Fruit fly (Drosophila melanogaster) whole organism, embryonic: ENCODE results near the gene CG17612.

Experiments used
- CG1024 ChIP-seq: fragments of 200-800 bp; sonication (Bioruptor generic); IDR thresholded peaks from 2 replicates; pipeline ENCODE4 v1.3.6; 2022; ENCODE audit warnings: missing biosample characterization, missing genetic modification characterization
- CG10654 ChIP-seq: fragments of 200-800 bp; sonication (Bioruptor generic); optimal IDR thresholded peaks from 2 replicates; lab custom pipeline; 2016; ENCODE audit warnings: missing biosample characterization, missing genetic modification characterization
- CG11560 ChIP-seq: fragments of 200-800 bp; sonication (Bioruptor generic); IDR thresholded peaks from 3 replicates; pipeline ENCODE4 v1.3.6; 2022; ENCODE audit warnings: missing biosample characterization, missing genetic modification characterization
- CG12219 ChIP-seq: fragments of 200-800 bp; sonication (Bioruptor generic); optimal IDR thresholded peaks from 3 replicates; lab custom pipeline; 2018; ENCODE audit warnings: missing biosample characterization, mild to moderate bottlenecking, missing genetic modification characterization
- CG1603 ChIP-seq: fragments of 200-800 bp; sonication (Bioruptor generic); optimal IDR thresholded peaks from 2 replicates; lab custom pipeline; 2019; ENCODE audit warnings: missing biosample characterization, mild to moderate bottlenecking, missing genetic modification characterization, moderate library complexity
- CG16779 ChIP-seq: fragments of 200-800 bp; sonication (Bioruptor generic); IDR thresholded peaks from 2 replicates; pipeline ENCODE4 v1.3.6; 2022; ENCODE audit warnings: missing biosample characterization, missing genetic modification characterization
- CG17186 ChIP-seq: fragments of 200-800 bp; sonication (Bioruptor generic); optimal IDR thresholded peaks from 3 replicates; lab custom pipeline; 2017; ENCODE audit warnings: missing biosample characterization, missing genetic modification reagents, missing genetic modification characterization
- CG17568 ChIP-seq: fragments of 200-800 bp; sonication (Bioruptor generic); optimal IDR thresholded peaks from 2 replicates; lab custom pipeline; 2018; ENCODE audit warnings: missing biosample characterization, mild to moderate bottlenecking, missing genetic modification characterization, moderate library complexity
- CG18619 ChIP-seq: fragments of 200-800 bp; sonication (Bioruptor generic); optimal IDR thresholded peaks from 3 replicates; lab custom pipeline; 2017; ENCODE audit warnings: missing biosample characterization, mild to moderate bottlenecking, missing genetic modification characterization
- CG2129 ChIP-seq: fragments of 200-800 bp; sonication (Bioruptor generic); IDR thresholded peaks from 2 replicates; pipeline ENCODE4 v1.3.6; 2022; ENCODE audit warnings: missing biosample characterization, missing genetic modification characterization; ENCODE audit not compliant: partially characterized antibody
- CG2875 ChIP-seq: fragments of 200-800 bp; sonication (Bioruptor generic); optimal IDR thresholded peaks from 2 replicates; lab custom pipeline; 2017; ENCODE audit warnings: missing biosample characterization, mild to moderate bottlenecking, missing genetic modification characterization, missing genetic modification reagents
- CG34224 ChIP-seq: fragments of 200-800 bp; sonication (Bioruptor generic); IDR thresholded peaks from 3 replicates; pipeline ENCODE4 v1.3.6; 2022; ENCODE audit warnings: missing biosample characterization, missing genetic modification characterization; ENCODE audit not compliant: partially characterized antibody
- CG4360 ChIP-seq: fragments of 200-800 bp; sonication (Bioruptor generic); IDR thresholded peaks from 2 replicates; pipeline ENCODE4 v1.3.6; 2022; ENCODE audit warnings: missing biosample characterization, missing genetic modification characterization
- CG4404 ChIP-seq: fragments of 200-800 bp; sonication (Bioruptor generic); IDR thresholded peaks from 2 replicates; pipeline ENCODE4 v1.3.6; 2022; ENCODE audit warnings: missing biosample characterization, missing genetic modification characterization
- CG7928 ChIP-seq: fragments of 200-800 bp; sonication (Bioruptor generic); optimal IDR thresholded peaks from 2 replicates; lab custom pipeline; 2017; ENCODE audit warnings: missing biosample characterization, mild to moderate bottlenecking, missing genetic modification characterization
- CG8924 ChIP-seq: fragments of 200-800 bp; optimal IDR thresholded peaks from 3 replicates; lab custom pipeline; 2019; ENCODE audit warnings: missing biosample characterization, mild to moderate bottlenecking, missing genetic modification characterization, moderate library complexity
- Dll ChIP-seq: fragments of 200-800 bp; sonication (Bioruptor generic); IDR thresholded peaks from 4 replicates; pipeline ENCODE4 v1.3.6; 2022; ENCODE audit warnings: missing biosample characterization, missing genetic modification characterization; ENCODE audit not compliant: partially characterized antibody
- Dref ChIP-seq: fragments of 200-800 bp; sonication (Bioruptor generic); IDR thresholded peaks from 2 replicates; pipeline ENCODE4 v1.3.6; 2022; ENCODE audit warnings: missing biosample characterization, missing genetic modification characterization
- HHEX ChIP-seq: fragments of 200-800 bp; sonication (Bioruptor generic); optimal IDR thresholded peaks from 3 replicates; lab custom pipeline; 2017; ENCODE audit warnings: missing biosample characterization, mild to moderate bottlenecking, missing genetic modification characterization, missing genetic modification reagents
- Jarid2 ChIP-seq: fragments of 200-800 bp; sonication (Bioruptor generic); optimal IDR thresholded peaks from 3 replicates; lab custom pipeline; 2017; ENCODE audit warnings: mild to moderate bottlenecking, missing biosample characterization, missing genetic modification reagents, missing genetic modification characterization
- NK7.1 ChIP-seq: fragments of 200-800 bp; sonication (Bioruptor generic); optimal IDR thresholded peaks from 3 replicates; lab custom pipeline; 2016; ENCODE audit warnings: missing biosample characterization, missing genetic modification characterization
- Spps ChIP-seq: fragments of 200-800 bp; sonication (Bioruptor generic); optimal IDR thresholded peaks from 2 replicates; lab custom pipeline; 2018; ENCODE audit warnings: missing biosample characterization, mild to moderate bottlenecking, missing genetic modification characterization
- Stat92E ChIP-seq, 3 experiments: fragments of >200 bp in 2 of 3; fragments of 200-800 bp in 1 of 3; sonication (Bioruptor generic) in 1 of 3; optimal IDR thresholded peaks; 2 replicates each; lab custom pipeline; 2017 to 2019; ENCODE audit warnings: missing biosample characterization in 3 of 3, missing genetic modification characterization in 3 of 3, mild to moderate bottlenecking in 1 of 3, moderate library complexity in 1 of 3
- Tbp ChIP-seq: fragments of >200 bp; optimal IDR thresholded peaks from 2 replicates; lab custom pipeline; 2018; ENCODE audit warnings: missing biosample characterization, missing genetic modification characterization
- abd-A ChIP-seq: fragments of 200-800 bp; sonication (Bioruptor generic); optimal IDR thresholded peaks from 3 replicates; lab custom pipeline; 2019; ENCODE audit warnings: missing biosample characterization, mild to moderate bottlenecking, missing genetic modification characterization, moderate library complexity
- az2 ChIP-seq: fragments of 200-800 bp; sonication (Bioruptor generic); optimal IDR thresholded peaks from 3 replicates; lab custom pipeline; 2016; ENCODE audit warnings: missing biosample characterization, missing genetic modification characterization
- br ChIP-seq: fragments of >200 bp; optimal IDR thresholded peaks from 2 replicates; lab custom pipeline; 2017
- cato ChIP-seq: fragments of 200-800 bp; sonication (Bioruptor generic); optimal IDR thresholded peaks from 2 replicates; lab custom pipeline; 2016; ENCODE audit warnings: missing biosample characterization, missing genetic modification characterization, borderline replicate concordance
- da ChIP-seq: fragments of 200-800 bp; sonication (Bioruptor generic); optimal IDR thresholded peaks from 2 replicates; lab custom pipeline; 2016; ENCODE audit warnings: missing biosample characterization, missing genetic modification characterization
- ems ChIP-seq: fragments of 200-800 bp; sonication (Bioruptor generic); optimal IDR thresholded peaks from 3 replicates; lab custom pipeline; 2016; ENCODE audit warnings: missing biosample characterization, missing genetic modification characterization
- gcm ChIP-seq: fragments of 200-800 bp; sonication (Bioruptor generic); optimal IDR thresholded peaks from 2 replicates; lab custom pipeline; 2019; ENCODE audit warnings: missing biosample characterization, mild to moderate bottlenecking, missing genetic modification characterization, moderate library complexity
- h ChIP-seq: fragments of >200 bp; optimal IDR thresholded peaks from 2 replicates; lab custom pipeline; 2017
- hbn ChIP-seq: fragments of 200-800 bp; sonication (Bioruptor generic); IDR thresholded peaks from 2 replicates; pipeline ENCODE4 v1.3.6; 2022; ENCODE audit warnings: missing biosample characterization, missing genetic modification characterization; ENCODE audit not compliant: partially characterized antibody
- her ChIP-seq: fragments of 200-800 bp; sonication (Bioruptor generic); optimal IDR thresholded peaks from 2 replicates; lab custom pipeline; 2016; ENCODE audit warnings: missing biosample characterization, missing genetic modification characterization
- insv ChIP-seq, 2 experiments: fragments of 200-800 bp; sonication (Bioruptor generic); optimal IDR thresholded peaks; 3 replicates each; lab custom pipeline; 2016 to 2018; ENCODE audit warnings: missing biosample characterization in 2 of 2, missing genetic modification characterization in 2 of 2
- knrl ChIP-seq: fragments of 200-800 bp; sonication (Bioruptor generic); IDR thresholded peaks from 3 replicates; pipeline ENCODE4 v1.3.6; 2022; ENCODE audit warnings: missing biosample characterization, missing genetic modification characterization; ENCODE audit not compliant: partially characterized antibody
- onecut ChIP-seq: fragments of 200-800 bp; sonication (Bioruptor generic); IDR thresholded peaks from 2 replicates; pipeline ENCODE4 v1.3.6; 2022; ENCODE audit warnings: missing biosample characterization, missing genetic modification characterization
- org-1 ChIP-seq: fragments of 200-800 bp; sonication (Bioruptor generic); optimal IDR thresholded peaks from 2 replicates; lab custom pipeline; 2017; ENCODE audit warnings: missing biosample characterization, missing genetic modification characterization
- rib ChIP-seq: fragments of 200-800 bp; sonication (Bioruptor generic); IDR thresholded peaks from 2 replicates; pipeline ENCODE4 v1.3.6; 2022; ENCODE audit warnings: missing biosample characterization, missing genetic modification characterization
- salm ChIP-seq: fragments of 200-800 bp; sonication (Bioruptor generic); optimal IDR thresholded peaks from 2 replicates; lab custom pipeline; 2018; ENCODE audit warnings: missing biosample characterization, mild to moderate bottlenecking, missing genetic modification characterization
- so ChIP-seq: fragments of 200-800 bp; sonication (Bioruptor generic); IDR thresholded peaks from 3 replicates; pipeline ENCODE4 v1.3.6; 2022; ENCODE audit warnings: missing biosample characterization, missing genetic modification characterization
- sqz ChIP-seq: fragments of 200-800 bp; sonication (Bioruptor generic); optimal IDR thresholded peaks from 3 replicates; lab custom pipeline; 2018; ENCODE audit warnings: missing biosample characterization, mild to moderate bottlenecking, missing genetic modification characterization
- sr ChIP-seq: fragments of 200-800 bp; sonication (Bioruptor generic); IDR thresholded peaks from 3 replicates; pipeline ENCODE4 v1.3.6; 2022; ENCODE audit warnings: missing biosample characterization, missing genetic modification characterization
- ssp ChIP-seq: fragments of 200-800 bp; sonication (Bioruptor generic); IDR thresholded peaks from 2 replicates; pipeline ENCODE4 v1.3.6; 2022; ENCODE audit warnings: missing biosample characterization, missing genetic modification characterization
- tup ChIP-seq: fragments of 200-800 bp; sonication (Bioruptor generic); optimal IDR thresholded peaks from 2 replicates; lab custom pipeline; 2016; ENCODE audit warnings: missing biosample characterization, mild to moderate bottlenecking, missing genetic modification characterization, moderate library complexity
- z ChIP-seq: fragments of 200-800 bp; sonication (Bioruptor generic); IDR thresholded peaks from 3 replicates; pipeline ENCODE4 v1.3.6; 2022; ENCODE audit warnings: missing biosample characterization, missing genetic modification characterization
- zfh1 ChIP-seq: fragments of 200-800 bp; sonication (Bioruptor generic); IDR thresholded peaks from 3 replicates; pipeline ENCODE4 v1.3.6; 2022; ENCODE audit warnings: missing biosample characterization, missing genetic modification characterization

The CG17612 gene

DNA sequence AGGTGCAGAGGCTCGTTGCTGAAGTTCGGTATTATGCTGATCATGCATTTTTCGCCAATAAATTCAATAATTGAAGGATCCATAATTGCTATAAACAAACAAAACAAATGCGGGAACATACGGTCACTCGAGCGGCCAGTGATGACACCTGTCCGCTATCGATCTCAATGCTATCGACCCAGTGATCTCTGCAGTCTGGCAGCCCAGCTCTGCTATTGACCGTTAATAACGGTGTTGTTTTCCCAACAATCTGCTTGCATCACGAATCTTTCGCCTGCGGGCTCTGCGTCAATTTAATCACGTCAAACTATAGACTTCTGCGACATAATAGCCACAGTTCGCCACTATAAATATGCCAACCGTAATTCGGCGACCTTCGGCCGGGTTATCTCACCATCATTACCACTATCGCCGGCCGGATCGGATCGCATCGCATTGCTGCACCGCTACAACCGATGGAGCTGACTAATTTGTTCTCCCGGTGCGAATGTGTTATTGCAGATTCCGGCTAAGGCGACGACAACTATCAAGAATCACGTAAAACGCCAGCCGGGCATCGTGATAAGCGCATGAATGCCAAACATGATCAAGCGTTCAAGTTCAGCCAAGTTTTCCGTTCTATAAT is 4.5 kb upstream of the CG17612 start, which contains the start of gene Psf2 (continued):
- TF ChIP-seq CG8924 (tag; lab: Kevin White, UChicago): no peak

DNA sequence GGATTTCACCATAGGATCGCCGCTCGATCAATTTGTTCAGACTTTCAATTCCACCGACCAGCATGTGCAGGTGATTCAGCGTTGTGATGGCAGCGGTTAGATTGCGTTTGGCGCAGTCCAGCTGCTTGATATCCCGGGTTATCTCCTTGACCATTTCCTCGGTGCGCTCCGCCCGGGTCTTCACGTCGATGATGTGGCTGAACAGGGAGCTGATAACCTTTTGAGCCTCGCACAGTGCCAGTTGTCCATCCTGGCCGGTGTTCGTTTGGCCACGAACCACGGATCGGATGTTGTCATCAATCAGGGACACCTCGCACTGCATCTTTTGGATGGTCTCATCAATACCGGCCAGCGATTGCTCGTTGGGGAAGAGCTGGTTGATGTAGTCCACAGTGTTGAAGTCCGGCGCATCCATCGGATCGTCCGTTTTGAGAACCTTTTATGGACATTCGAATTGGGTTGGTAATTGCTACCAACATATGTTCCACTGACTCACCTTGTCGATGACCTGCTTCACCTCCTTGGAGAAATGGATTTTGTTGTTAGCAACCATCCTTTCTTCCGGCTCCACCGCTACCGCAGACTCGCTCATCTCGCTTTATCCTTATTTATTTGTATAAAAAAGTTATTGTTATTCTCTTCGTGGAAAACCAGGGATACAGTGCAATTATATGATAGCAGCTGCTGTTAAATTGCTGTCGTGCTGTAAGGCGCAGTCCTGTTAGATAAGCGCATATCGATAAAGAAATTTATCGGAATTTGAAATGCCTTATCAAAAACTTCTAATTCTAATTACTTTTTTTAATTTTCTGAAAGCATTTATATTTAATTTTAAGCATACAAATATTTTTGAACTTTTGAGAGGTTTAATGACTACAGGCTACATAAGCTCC is 3.1 kb upstream of the CG17612 start, which contains the start of gene Vps53:
TSS of gene Vps53 (minus strand) at position 676 of the 893 bp plus-strand sequence.
- TF ChIP-seq Tbp (GFP tag; lab: Kevin White, UChicago) (no peak), br (lab: Kevin White, UChicago) (no peak), cato (GFP tag; lab: Kevin White, UChicago) (no peak), CG12219 (GFP tag; lab: Kevin White, UChicago) (no peak), salm (tag; lab: Kevin White, UChicago) (no peak), CG10654 (GFP tag; lab: Kevin White, UChicago) (no peak), CG34224 (GFP tag; lab: Robert Waterston, UW) (0 out of 3 replicates have a peak, but pooled peaks have one; percentile 28), h (no peak), CG4360 (GFP tag; lab: Robert Waterston, UW) (no peak), z (GFP tag; lab: Robert Waterston, UW) (no peak), Stat92E (GFP tag; optimal IDR thresholded peaks at IDR 0.05; lab: Kevin White, UChicago) (peak in 1 of 3 experiments; percentile 26), CG16779 (GFP tag; lab: Robert Waterston, UW) (no peak), CG2875 (GFP tag; lab: Kevin White, UChicago) (no peak), az2 (GFP tag; lab: Kevin White, UChicago) (no peak), Dref (GFP tag; lab: Robert Waterston, UW) (peak; percentile 69), sqz (GFP tag; lab: Kevin White, UChicago) (no peak), CG18619 (GFP tag; lab: Kevin White, UChicago) (no peak), NK7.1 (GFP tag; lab: Kevin White, UChicago) (no peak), ssp (no peak), onecut (GFP tag; lab: Robert Waterston, UW) (no peak), so (GFP tag; lab: Robert Waterston, UW) (no peak), insv (GFP tag; optimal IDR thresholded peaks at IDR 0.05; lab: Kevin White, UChicago) (no peak), Jarid2 (GFP tag; lab: Kevin White, UChicago) (no peak), CG17568 (no peak), zfh1 (no peak), her (GFP tag; lab: Kevin White, UChicago) (no peak), sr (no peak), Spps (tag; lab: Kevin White, UChicago) (no peak), org-1 (GFP tag; lab: Kevin White, UChicago) (no peak), knrl (GFP tag; lab: Robert Waterston, UW) (no peak), CG4404 (no peak), ems (GFP tag; lab: Kevin White, UChicago) (no peak), hbn (GFP tag; lab: Robert Waterston, UW) (no peak), CG7928 (GFP tag; lab: Kevin White, UChicago) (peak; percentile 88), abd-A (tag; lab: Kevin White, UChicago) (no peak), CG2129 (GFP tag; lab: Robert Waterston, UW) (no peak), CG11560 (tag; lab: Robert Waterston, UW) (no peak), Dll (peak; percentile 58; the same call in 2 of the 4 replicates), rib (GFP tag; lab: Robert Waterston, UW) (no peak), da (GFP tag; lab: Kevin White, UChicago) (no peak), CG1024 (GFP tag; lab: Robert Waterston, UW) (no peak), CG17186 (GFP tag; lab: Kevin White, UChicago) (peak; percentile 100), CG1603 (tag; lab: Kevin White, UChicago) (peak; percentile 14), tup (GFP tag; lab: Kevin White, UChicago) (no peak), gcm (GFP tag; lab: Kevin White, UChicago) (no peak), HHEX (GFP tag; lab: Kevin White, UChicago) (no peak)
